Fruit fly (Drosophila melanogaster): ENCODE data around the gene nsl1.

DNA sequence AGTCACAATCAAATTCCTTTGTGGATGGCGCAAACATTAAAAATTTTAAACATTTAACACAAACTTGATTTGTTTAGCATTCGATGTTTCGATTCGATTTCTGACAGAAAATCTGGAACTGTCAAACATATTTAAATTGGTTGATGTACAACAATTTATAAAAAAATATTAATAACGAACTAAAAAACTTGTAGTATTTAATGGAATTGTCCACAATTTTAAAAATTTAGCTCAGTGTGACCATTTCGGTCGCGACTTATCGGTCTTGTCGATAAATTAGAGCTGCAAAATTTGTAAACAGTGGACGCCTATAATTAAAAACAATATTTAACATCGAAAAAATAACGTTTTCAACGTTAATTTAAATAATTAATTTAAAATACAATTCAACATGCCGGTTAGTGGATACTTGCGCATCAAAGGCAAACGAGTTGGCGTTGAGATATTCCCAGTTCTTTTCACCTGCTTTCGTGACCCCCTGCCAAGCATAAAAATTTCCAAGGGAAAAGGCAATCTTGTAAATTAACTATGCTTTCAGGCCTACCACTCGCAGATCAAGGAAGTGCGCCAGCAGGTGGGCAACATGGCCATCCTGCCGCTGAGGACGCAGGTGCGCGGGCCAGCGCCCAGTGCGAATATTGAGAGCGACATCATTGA, 40.9 kb downstream of the nsl1 start, which contains the start of the genes CG43317 and Arpc3A:
- TF ChIP-seq EcR (GFP tag; optimal IDR thresholded peaks at IDR 0.05) = no peak
- TF ChIP-seq psq (optimal IDR thresholded peaks at IDR 0.05) = no peak
- TF ChIP-seq Dll (optimal IDR thresholded peaks at IDR 0.05) = no peak
